Worm (Caenorhabditis elegans): ENCODE results near the gene ceeh-1.
A peak's percentile ranks its signal among the peaks of the same experiment; 100 is the strongest.

DNA sequence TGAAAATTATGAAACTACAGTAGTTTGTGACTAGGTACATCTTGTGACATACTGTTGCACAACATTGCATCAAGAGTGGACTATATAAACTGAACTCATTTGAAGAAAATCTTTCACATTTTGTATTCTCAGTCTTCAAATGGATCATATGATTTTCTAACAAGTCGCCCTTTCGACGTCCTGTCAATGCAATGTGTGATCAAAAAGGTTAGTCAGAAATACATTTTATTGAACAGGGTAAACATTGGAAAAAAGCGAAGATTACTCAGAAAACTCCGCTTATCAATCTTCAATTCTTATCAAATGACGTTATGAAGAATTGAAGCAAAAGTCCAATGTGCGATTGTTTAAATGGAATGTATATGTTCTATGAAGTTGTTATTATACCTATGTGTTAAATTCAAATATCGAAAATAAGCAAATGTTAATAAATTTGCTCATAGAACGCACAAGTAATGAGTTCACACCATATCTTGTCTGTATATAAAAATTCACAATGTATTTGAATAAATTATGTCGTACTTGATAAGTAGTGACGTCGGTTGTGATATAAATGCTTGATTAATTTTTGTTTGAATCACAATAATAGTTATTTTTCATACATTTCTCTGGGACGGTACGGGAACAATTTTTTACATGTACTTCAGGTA, 903 bp upstream of the ceeh-1 start, which contains the start of gene zip-2:
- TF ChIP-seq nhr-11 (tag; optimal IDR thresholded peaks at IDR 0.05): peak; percentile 33
- no peak for TF ChIP-seq nhr-237 (tag; optimal IDR thresholded peaks at IDR 0.05)
- TF ChIP-seq nhr-48 (tag; optimal IDR thresholded peaks at IDR 0.05): peak; percentile 53
- no peak for TF ChIP-seq ces-1 (GFP tag; optimal IDR thresholded peaks at IDR 0.05)
- TF ChIP-seq fkh-10 (GFP tag; optimal IDR thresholded peaks at IDR 0.05): no peak
- TF ChIP-seq lin-13 (GFP tag; optimal IDR thresholded peaks at IDR 0.05): no peak
- TF ChIP-seq mep-1 (tag; optimal IDR thresholded peaks at IDR 0.05): peak; percentile 68
- TF ChIP-seq attf-4 (tag; optimal IDR thresholded peaks at IDR 0.05): no peak
- TF ChIP-seq hmg-1.1 (GFP tag; IDR thresholded peaks at IDR 0.05): no peak
- no peak for TF ChIP-seq aly-2 (tag; optimal IDR thresholded peaks at IDR 0.05)
